Fruit fly (Drosophila melanogaster): ENCODE results near the gene CG11768.

Gene CG11768

dm6 chr3R:8780689-8781088 is 12.7 kb upstream of the CG11768 start, which contains the start of gene CG33189:
Gene CG33189, minus strand, starts transcription at chr3R:8780789.
- TF ChIP-seq Abd-B (GFP tag; optimal IDR thresholded peaks at IDR 0.05): no peak
- no peak for TF ChIP-seq sage (GFP tag; optimal IDR thresholded peaks at IDR 0.05)
- no peak for TF ChIP-seq fru (GFP tag; optimal IDR thresholded peaks at IDR 0.05)
- no peak for TF ChIP-seq Vsx2 (GFP tag; optimal IDR thresholded peaks at IDR 0.05; ENCODE audit: partially characterized antibody)
- no peak for TF ChIP-seq usp (GFP tag; optimal IDR thresholded peaks at IDR 0.05)
- TF ChIP-seq Dfd (GFP tag; optimal IDR thresholded peaks at IDR 0.05): no peak
- TF ChIP-seq foxo (GFP tag; optimal IDR thresholded peaks at IDR 0.05): no peak
- no peak for TF ChIP-seq Rel (GFP tag; optimal IDR thresholded peaks at IDR 0.05)
- no peak for TF ChIP-seq Rel (tag; optimal IDR thresholded peaks at IDR 0.05)
- no peak for TF ChIP-seq lola (GFP tag; optimal IDR thresholded peaks at IDR 0.05)
- no peak for TF ChIP-seq N (GFP tag; optimal IDR thresholded peaks at IDR 0.05)
- TF ChIP-seq Jra (GFP tag; optimal IDR thresholded peaks at IDR 0.05): no peak
- no peak for TF ChIP-seq Hr78 (GFP tag; optimal IDR thresholded peaks at IDR 0.05)
- no peak for TF ChIP-seq Myc (optimal IDR thresholded peaks at IDR 0.05)
- no peak for TF ChIP-seq Hr83 (GFP tag; optimal IDR thresholded peaks at IDR 0.05; ENCODE audit: poor library complexity, severe bottlenecking)

- TF ChIP-seq dmrt93B (GFP tag; optimal IDR thresholded peaks at IDR 0.05): no peak
- no peak for TF ChIP-seq foxo (GFP tag; optimal IDR thresholded peaks at IDR 0.05)
Measured at dm6 chr3R:8779823-8780222, 11.8 kb upstream of the CG11768 start, which contains the start of gene CG33191. Gene CG33191, minus strand, starts transcription at chr3R:8779923.

dm6 chr3R:8773135-8773534 is 5.1 kb upstream of the CG11768 start, which contains the start of gene CG34301:
Gene CG34301, plus strand, starts transcription at chr3R:8773435.
- TF ChIP-seq usp (GFP tag; optimal IDR thresholded peaks at IDR 0.05) (no peak), foxo (GFP tag; optimal IDR thresholded peaks at IDR 0.05) (no peak), sage (GFP tag; optimal IDR thresholded peaks at IDR 0.05) (no peak), brk (GFP tag; optimal IDR thresholded peaks at IDR 0.05) (no peak), fru (GFP tag; optimal IDR thresholded peaks at IDR 0.05) (no peak), Dfd (GFP tag; optimal IDR thresholded peaks at IDR 0.05) (no peak), h (GFP tag; optimal IDR thresholded peaks at IDR 0.05) (no peak), CG32264 (GFP tag; optimal IDR thresholded peaks at IDR 0.05) (no peak), psq (GFP tag; optimal IDR thresholded peaks at IDR 0.05) (no peak), br (GFP tag; optimal IDR thresholded peaks at IDR 0.05) (no peak), pan (optimal IDR thresholded peaks at IDR 0.05) (no peak)

- TF ChIP-seq brk (GFP tag; optimal IDR thresholded peaks at IDR 0.05) (no peak), dmrt93B (GFP tag; optimal IDR thresholded peaks at IDR 0.05) (no peak), Vsx2 (GFP tag; optimal IDR thresholded peaks at IDR 0.05; ENCODE audit: partially characterized antibody) (no peak), N (GFP tag; optimal IDR thresholded peaks at IDR 0.05) (no peak), Dif (GFP tag; optimal IDR thresholded peaks at IDR 0.05; ENCODE audit: partially characterized antibody) (no peak), lola (GFP tag; optimal IDR thresholded peaks at IDR 0.05) (no peak), Sp1 (GFP tag; optimal IDR thresholded peaks at IDR 0.05) (no peak)
Measured at dm6 chr3R:8772591-8772990, 4.6 kb upstream of the CG11768 start, which contains the start of gene CG13318. Gene CG13318, minus strand, starts transcription at chr3R:8772691.

DNA sequence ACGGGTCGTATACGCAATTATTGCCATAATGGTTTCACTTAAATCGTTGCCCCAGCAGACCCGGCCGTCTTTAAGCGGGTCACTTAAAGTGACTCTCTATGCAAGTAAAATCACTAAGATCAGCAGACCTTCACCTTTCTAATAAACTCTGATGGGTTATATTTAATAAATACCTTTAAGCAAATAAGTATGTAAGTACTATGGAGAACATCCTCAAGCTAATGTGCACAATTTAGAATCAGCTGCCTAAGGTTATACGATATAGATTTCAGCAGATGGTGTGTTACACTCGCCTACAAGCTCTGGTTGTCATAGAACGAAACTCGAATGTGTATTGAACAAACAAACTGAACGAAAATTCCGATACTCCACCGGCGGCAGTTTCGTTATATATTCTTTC is 1.1 kb upstream of the CG11768 start, which contains the start of gene CG8236:
Gene CG8236, plus strand, starts transcription at position 301 of the 400 bp plus-strand sequence.
- no peak for TF ChIP-seq OdsH (GFP tag; optimal IDR thresholded peaks at IDR 0.05)
- no peak for TF ChIP-seq Sp1 (GFP tag; optimal IDR thresholded peaks at IDR 0.05)
- TF ChIP-seq sv (GFP tag; optimal IDR thresholded peaks at IDR 0.05): no peak
- no peak for TF ChIP-seq tai (GFP tag; optimal IDR thresholded peaks at IDR 0.05)
- TF ChIP-seq dsf (GFP tag; optimal IDR thresholded peaks at IDR 0.05; ENCODE audit: borderline replicate concordance): no peak
- no peak for TF ChIP-seq fru (GFP tag; optimal IDR thresholded peaks at IDR 0.05)
- no peak for TF ChIP-seq lola (GFP tag; optimal IDR thresholded peaks at IDR 0.05)
- no peak for TF ChIP-seq Rel (GFP tag; optimal IDR thresholded peaks at IDR 0.05)
- no peak for TF ChIP-seq Rel (tag; optimal IDR thresholded peaks at IDR 0.05)
- no peak for TF ChIP-seq Dif (GFP tag; optimal IDR thresholded peaks at IDR 0.05; ENCODE audit: partially characterized antibody)
- TF ChIP-seq Hr78 (GFP tag; optimal IDR thresholded peaks at IDR 0.05): no peak
- TF ChIP-seq dl (GFP tag; optimal IDR thresholded peaks at IDR 0.05; ENCODE audit: insufficient read depth in 1 of 2, partially characterized antibody in 2 of 2): no peak
- no peak for TF ChIP-seq N (GFP tag; optimal IDR thresholded peaks at IDR 0.05)
- TF ChIP-seq br (GFP tag; optimal IDR thresholded peaks at IDR 0.05): no peak
- no peak for TF ChIP-seq dmrt93B (GFP tag; optimal IDR thresholded peaks at IDR 0.05)
- TF ChIP-seq Hr83 (GFP tag; optimal IDR thresholded peaks at IDR 0.05; ENCODE audit: poor library complexity, severe bottlenecking): no peak
- TF ChIP-seq pan (optimal IDR thresholded peaks at IDR 0.05): no peak

DNA sequence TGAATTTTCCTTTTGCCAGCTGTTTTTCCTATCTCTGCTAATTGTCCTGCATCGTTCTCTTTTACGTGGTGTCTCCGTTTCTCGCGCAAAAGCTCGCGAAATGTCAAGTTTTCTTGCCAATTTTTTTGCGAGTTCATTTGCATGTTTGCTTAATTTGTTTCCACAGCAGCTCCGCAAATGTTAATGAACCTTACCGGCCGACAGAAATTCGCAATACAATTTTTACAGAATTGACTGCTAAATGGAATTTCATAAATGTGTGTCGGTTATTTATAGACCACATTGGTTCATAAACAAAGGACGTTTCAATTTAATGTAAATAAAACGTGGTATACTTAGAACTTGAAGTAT is 19.2 kb downstream of the CG11768 start:
- TF ChIP-seq ey (GFP tag; optimal IDR thresholded peaks at IDR 0.05): no peak
- TF ChIP-seq GATAd (GFP tag; optimal IDR thresholded peaks at IDR 0.05): no peak
- peak; percentile 86 for TF ChIP-seq Hr83 (GFP tag; optimal IDR thresholded peaks at IDR 0.05; ENCODE audit: poor library complexity, severe bottlenecking)
- TF ChIP-seq CG9705 (GFP tag; optimal IDR thresholded peaks at IDR 0.05): no peak
- no peak for TF ChIP-seq tai (GFP tag; optimal IDR thresholded peaks at IDR 0.05)
- no peak for TF ChIP-seq N (GFP tag; optimal IDR thresholded peaks at IDR 0.05)
- TF ChIP-seq dsf (GFP tag; optimal IDR thresholded peaks at IDR 0.05; ENCODE audit: borderline replicate concordance): no peak
- no peak for TF ChIP-seq Dfd (GFP tag; optimal IDR thresholded peaks at IDR 0.05)
- TF ChIP-seq Mio (GFP tag; optimal IDR thresholded peaks at IDR 0.05): no peak
- TF ChIP-seq rgr (GFP tag; optimal IDR thresholded peaks at IDR 0.05): peak; percentile 52
- no peak for TF ChIP-seq dmrt93B (GFP tag; optimal IDR thresholded peaks at IDR 0.05)
- TF ChIP-seq pan (optimal IDR thresholded peaks at IDR 0.05): no peak
- no peak for TF ChIP-seq Dif (GFP tag; optimal IDR thresholded peaks at IDR 0.05; ENCODE audit: partially characterized antibody)
- TF ChIP-seq jim (GFP tag; optimal IDR thresholded peaks at IDR 0.05): no peak

Measured in whole organism, wandering third instar larva.